Fruit fly (Drosophila melanogaster): ENCODE measurements around the gene CG6928.
A peak's percentile ranks its signal among the peaks of the same experiment; 100 is the strongest.

Gene CG6928

DNA sequence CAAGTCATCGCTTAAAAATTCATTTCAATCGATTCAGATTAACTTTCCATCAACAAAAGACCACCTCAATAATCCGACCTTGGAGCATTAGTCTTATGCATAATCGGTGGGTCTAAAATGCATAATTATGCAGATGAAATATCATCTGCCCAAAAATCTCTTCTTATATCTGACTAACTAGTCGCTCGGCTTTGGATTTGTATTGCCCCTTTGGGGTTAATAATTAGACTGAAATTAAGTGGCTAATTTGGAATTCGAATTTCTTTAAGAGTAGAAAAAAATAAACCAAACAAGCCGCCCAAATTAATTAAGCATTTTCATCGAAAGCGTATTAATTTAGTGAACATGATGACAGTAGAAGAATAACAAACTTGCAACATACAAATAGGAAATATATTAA lies 33.7 kb downstream of the CG6928 start:
- TF ChIP-seq tj (GFP tag; optimal IDR thresholded peaks at IDR 0.05): no peak
- TF ChIP-seq CG33017 (tag; optimal IDR thresholded peaks at IDR 0.05): no peak
- no peak for TF ChIP-seq cnc (optimal IDR thresholded peaks at IDR 0.05)
- no peak for TF ChIP-seq CG14711 (tag; optimal IDR thresholded peaks at IDR 0.05)
- TF ChIP-seq CG11617 (GFP tag; optimal IDR thresholded peaks at IDR 0.05): no peak
- no peak for TF ChIP-seq Hr96 (GFP tag; optimal IDR thresholded peaks at IDR 0.05)
- TF ChIP-seq ovo (GFP tag; optimal IDR thresholded peaks at IDR 0.05): no peak
- TF ChIP-seq pad (GFP tag; optimal IDR thresholded peaks at IDR 0.05): no peak
- no peak for TF ChIP-seq CG1620 (GFP tag; optimal IDR thresholded peaks at IDR 0.05)
- TF ChIP-seq cic (GFP tag; optimal IDR thresholded peaks at IDR 0.05): no peak
- TF ChIP-seq toe (GFP tag; optimal IDR thresholded peaks at IDR 0.05): no peak
- TF ChIP-seq Mnt (GFP tag; optimal IDR thresholded peaks at IDR 0.05): no peak

DNA sequence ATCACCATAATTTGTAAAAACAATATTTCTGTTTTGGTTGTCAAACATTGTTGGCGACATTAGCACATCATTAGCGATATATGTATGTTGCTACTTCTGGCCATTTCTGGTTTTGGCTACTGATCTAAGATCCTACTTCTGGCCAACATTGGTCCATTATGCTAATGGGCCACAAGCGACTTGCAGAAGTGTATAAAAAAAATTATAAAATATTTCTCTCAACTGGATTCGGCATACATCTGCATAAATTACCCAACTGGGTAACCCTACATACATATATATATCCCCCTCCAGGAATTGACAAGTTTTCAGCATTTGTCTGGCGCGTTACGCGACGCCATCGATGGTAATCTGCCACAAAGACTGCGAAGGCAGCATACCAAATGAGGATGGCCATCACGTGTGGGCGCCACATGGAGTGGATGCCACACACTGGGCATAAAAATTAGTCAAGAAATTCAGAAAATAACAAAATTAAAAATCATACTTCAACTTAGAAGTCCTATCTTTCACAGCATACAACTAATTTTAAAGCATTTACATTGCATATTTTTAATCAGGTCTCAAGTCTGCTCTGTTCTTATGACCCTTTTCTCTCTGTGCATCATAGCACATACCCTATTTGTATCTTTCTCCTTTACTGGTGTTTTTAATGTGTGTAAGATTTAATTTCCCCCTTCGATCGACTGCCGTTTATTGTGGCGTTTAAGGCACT lies 34.7 kb downstream of the CG6928 start:
- no peak for TF ChIP-seq bab1 (GFP tag; optimal IDR thresholded peaks at IDR 0.05)
- no peak for TF ChIP-seq CG1620 (GFP tag; optimal IDR thresholded peaks at IDR 0.05)
- no peak for TF ChIP-seq cnc (optimal IDR thresholded peaks at IDR 0.05)

DNA sequence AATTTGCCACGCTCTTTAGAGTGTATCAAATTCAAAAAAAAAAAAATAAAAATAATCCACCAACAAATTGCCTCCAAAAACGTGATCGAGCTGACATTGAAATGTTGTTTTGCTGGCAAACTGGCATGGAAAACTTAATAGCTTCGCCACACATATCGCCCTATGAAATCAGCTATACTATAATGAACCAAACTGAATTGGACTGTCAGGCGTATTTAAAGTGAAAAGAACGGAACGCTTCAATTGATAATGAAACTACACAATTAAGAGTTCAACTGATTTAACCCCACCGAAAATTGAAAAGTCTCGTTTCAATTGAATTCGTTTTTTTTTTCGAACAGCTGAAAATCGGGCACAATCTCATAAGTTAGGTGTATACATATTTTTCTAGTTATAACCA lies 36.1 kb downstream of the CG6928 start:
- TF ChIP-seq bab1 (GFP tag; optimal IDR thresholded peaks at IDR 0.05): no peak
- no peak for TF ChIP-seq Clk (GFP tag; optimal IDR thresholded peaks at IDR 0.05)
- no peak for TF ChIP-seq CG12768 (GFP tag; optimal IDR thresholded peaks at IDR 0.05)
- no peak for TF ChIP-seq Crg-1 (GFP tag; optimal IDR thresholded peaks at IDR 0.05)

DNA sequence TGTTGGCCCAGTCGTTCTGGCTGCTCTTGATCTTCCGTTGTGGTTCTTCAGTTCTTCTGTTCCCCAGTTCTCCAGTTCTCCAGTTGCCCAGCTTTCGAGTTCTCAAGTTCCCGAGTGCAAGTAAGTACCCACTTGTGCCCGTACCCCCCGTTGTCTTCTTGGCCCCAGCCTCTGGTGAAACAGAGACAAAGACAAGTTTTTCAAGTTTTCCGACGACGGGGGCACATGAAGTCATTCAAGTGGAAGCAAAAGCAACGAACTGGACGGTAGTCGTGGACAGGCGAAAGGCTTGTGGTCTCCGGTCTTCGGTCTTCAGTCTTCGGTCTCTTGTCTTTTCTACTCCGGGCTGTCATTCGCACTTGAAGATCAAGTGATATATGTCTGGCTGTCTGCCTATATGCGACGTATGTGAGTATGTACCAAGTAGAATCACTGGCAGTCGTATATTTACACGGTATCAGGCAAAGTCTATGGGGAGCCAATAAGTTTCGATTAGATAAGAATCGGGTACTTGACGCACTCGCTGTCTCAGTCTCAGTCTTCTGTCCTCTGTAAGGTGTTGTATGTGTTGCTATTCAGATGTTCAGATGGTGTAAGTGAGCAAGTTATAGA lies 37.5 kb downstream of the CG6928 start:
- TF ChIP-seq Clk (GFP tag; optimal IDR thresholded peaks at IDR 0.05): no peak
- no peak for TF ChIP-seq pad (GFP tag; optimal IDR thresholded peaks at IDR 0.05)
- TF ChIP-seq cic (GFP tag; optimal IDR thresholded peaks at IDR 0.05): peak; percentile 52

- TF ChIP-seq CG7045 (GFP tag; optimal IDR thresholded peaks at IDR 0.05): no peak
- TF ChIP-seq toe (GFP tag; optimal IDR thresholded peaks at IDR 0.05): no peak
- TF ChIP-seq CG1620 (GFP tag; optimal IDR thresholded peaks at IDR 0.05): no peak
- TF ChIP-seq pad (GFP tag; optimal IDR thresholded peaks at IDR 0.05): no peak
- no peak for TF ChIP-seq cnc (optimal IDR thresholded peaks at IDR 0.05)
- TF ChIP-seq Hr96 (GFP tag; optimal IDR thresholded peaks at IDR 0.05): no peak
- no peak for TF ChIP-seq CG7101 (tag; optimal IDR thresholded peaks at IDR 0.05)
- no peak for TF ChIP-seq tj (GFP tag; optimal IDR thresholded peaks at IDR 0.05)
- no peak for TF ChIP-seq kay (GFP tag; ENCODE audit: borderline replicate concordance)
- TF ChIP-seq CG33017 (tag; optimal IDR thresholded peaks at IDR 0.05): no peak
- no peak for TF ChIP-seq CG11617 (GFP tag; optimal IDR thresholded peaks at IDR 0.05)
- no peak for TF ChIP-seq Crg-1 (GFP tag; optimal IDR thresholded peaks at IDR 0.05)
- TF ChIP-seq bab1 (GFP tag; optimal IDR thresholded peaks at IDR 0.05): no peak
- no peak for TF ChIP-seq CG14711 (tag; optimal IDR thresholded peaks at IDR 0.05)
Measured at dm6 chr3L:12042087-12042486, 39.1 kb downstream of the CG6928 start, which contains the start of gene CG6793. TSS of gene CG6793 (plus strand) at chr3L:12042387.

- TF ChIP-seq cic (GFP tag; optimal IDR thresholded peaks at IDR 0.05) (no peak), Hr96 (GFP tag; optimal IDR thresholded peaks at IDR 0.05) (no peak), pad (GFP tag; optimal IDR thresholded peaks at IDR 0.05) (no peak), Clk (GFP tag; optimal IDR thresholded peaks at IDR 0.05) (no peak), CG11617 (GFP tag; optimal IDR thresholded peaks at IDR 0.05) (no peak), bab1 (GFP tag; optimal IDR thresholded peaks at IDR 0.05) (no peak), cnc (optimal IDR thresholded peaks at IDR 0.05) (no peak), CG5204 (GFP tag; optimal IDR thresholded peaks at IDR 0.05) (no peak), CG7101 (tag; optimal IDR thresholded peaks at IDR 0.05) (no peak), CG1620 (GFP tag; optimal IDR thresholded peaks at IDR 0.05) (no peak), CG14711 (tag; optimal IDR thresholded peaks at IDR 0.05) (no peak), toe (GFP tag; optimal IDR thresholded peaks at IDR 0.05) (no peak), Mnt (GFP tag; optimal IDR thresholded peaks at IDR 0.05) (no peak), tj (GFP tag; optimal IDR thresholded peaks at IDR 0.05) (no peak), Crg-1 (GFP tag; optimal IDR thresholded peaks at IDR 0.05) (no peak), CG33017 (tag; optimal IDR thresholded peaks at IDR 0.05) (no peak), CG12768 (GFP tag; optimal IDR thresholded peaks at IDR 0.05) (no peak)
Measured at dm6 chr3L:12044279-12044678, 41.3 kb downstream of the CG6928 start, which contains the start of gene CG43638. TSS of gene CG43638 (plus strand) at chr3L:12044579.

dm6 chr3L:12045443-12045842 lies 42.5 kb downstream of the CG6928 start:
- TF ChIP-seq Clk (GFP tag; optimal IDR thresholded peaks at IDR 0.05) (no peak), Hr96 (GFP tag; optimal IDR thresholded peaks at IDR 0.05) (no peak), CG1620 (GFP tag; optimal IDR thresholded peaks at IDR 0.05) (no peak), cic (GFP tag; optimal IDR thresholded peaks at IDR 0.05) (peak; percentile 46), toe (GFP tag; optimal IDR thresholded peaks at IDR 0.05) (no peak), CG7045 (GFP tag; optimal IDR thresholded peaks at IDR 0.05) (peak; percentile 19), CG14711 (tag; optimal IDR thresholded peaks at IDR 0.05) (no peak), CG7101 (tag; optimal IDR thresholded peaks at IDR 0.05) (no peak)

Data from whole organism, adult.